Worm (Caenorhabditis elegans) whole organism, early embryonic: ENCODE data around the gene mam-6.

Experiments
- aly-1 ChIP-seq: sonication (generic microtip); optimal IDR thresholded peaks from 2 replicates; lab custom pipeline; 2016; ENCODE audit warnings: missing genetic modification characterization, missing compliant biosample characterization
- hmg-4 ChIP-seq: fragments of 200-800 bp; sonication (Bioruptor generic); optimal IDR thresholded peaks from 2 replicates; lab custom pipeline; 2018; ENCODE audit warnings: mild to moderate bottlenecking, missing genetic modification characterization, missing compliant biosample characterization
- hnd-1 ChIP-seq: sonication (generic microtip); optimal IDR thresholded peaks from 2 replicates; lab custom pipeline; 2016; ENCODE audit warnings: missing genetic modification characterization, missing compliant biosample characterization
- pes-1 ChIP-seq: fragments of 200-800 bp; sonication (Bioruptor generic); IDR thresholded peaks from 2 replicates; pipeline ENCODE4 v1.3.6; 2022; ENCODE audit warnings: missing genetic modification reagents, missing genetic modification characterization, missing compliant biosample characterization

DNA sequence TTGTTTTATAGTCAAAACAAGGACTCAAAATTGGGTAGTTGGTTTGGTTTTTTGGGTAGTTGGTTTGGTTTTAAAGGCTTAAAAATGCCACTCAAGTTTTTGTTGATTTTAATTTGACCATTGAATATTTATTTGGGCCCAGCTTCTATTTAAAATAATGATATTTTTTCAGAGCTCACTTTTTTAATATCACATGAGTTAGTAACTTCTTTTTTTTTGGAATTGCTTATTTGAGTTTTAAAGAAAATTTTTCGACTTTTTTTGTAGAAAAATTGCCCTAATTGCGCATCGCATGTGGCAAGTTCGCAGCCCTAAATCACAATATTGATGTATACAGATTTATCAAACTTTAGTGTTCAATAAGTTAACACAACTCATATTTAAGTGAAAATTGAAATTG, 33.4 kb downstream of the mam-6 start:
- TF ChIP-seq hnd-1 (tag; lab: Kevin White, UChicago) (no peak), hmg-4 (GFP tag; lab: Kevin White, UChicago) (no peak), aly-1 (tag; lab: Kevin White, UChicago) (no peak), pes-1 (no peak)
